Worm (Caenorhabditis elegans) whole organism, late embryonic: ENCODE data around the gene mtl-2.
A peak's percentile ranks its signal among the peaks of the same experiment; 100 is the strongest.

Experiments used
- C08G9.2 ChIP-seq: sonication (generic microtip); optimal IDR thresholded peaks from 2 replicates; lab custom pipeline; 2016; ENCODE audit warnings: mild to moderate bottlenecking, missing genetic modification characterization, moderate library complexity, missing compliant biosample characterization
- K02D7.2 ChIP-seq: sonication (generic microtip); optimal IDR thresholded peaks from 2 replicates; lab custom pipeline; 2017; ENCODE audit warnings: mild to moderate bottlenecking, missing genetic modification characterization, missing compliant biosample characterization
- T23F11.4 ChIP-seq: fragments of 200-800 bp; sonication (Bioruptor generic); optimal IDR thresholded peaks from 2 replicates; lab custom pipeline; 2018; ENCODE audit warnings: mild to moderate bottlenecking, missing genetic modification characterization, missing compliant biosample characterization
- Y22D7AL.16 ChIP-seq: sonication (generic microtip); optimal IDR thresholded peaks from 2 replicates; lab custom pipeline; 2016; ENCODE audit warnings: missing genetic modification characterization, missing compliant biosample characterization
- ceh-18 ChIP-seq: sonication (generic microtip); optimal IDR thresholded peaks from 2 replicates; lab custom pipeline; 2016; ENCODE audit warnings: missing genetic modification characterization, missing compliant biosample characterization
- ceh-19 ChIP-seq: fragments of 200-800 bp; sonication (Bioruptor generic); optimal IDR thresholded peaks from 2 replicates; lab custom pipeline; 2018; ENCODE audit warnings: mild to moderate bottlenecking, missing genetic modification characterization, missing compliant biosample characterization
- ceh-24 ChIP-seq: sonication (generic microtip); optimal IDR thresholded peaks from 2 replicates; lab custom pipeline; 2016; ENCODE audit warnings: mild to moderate bottlenecking, missing genetic modification characterization, missing compliant biosample characterization
- ceh-30 ChIP-seq: fragments of 150-350 bp; optimal IDR thresholded peaks from 2 replicates; lab custom pipeline; 2014; ENCODE audit warnings: missing biosample characterization, missing genetic modification characterization
- ceh-31 ChIP-seq: sonication (generic microtip); optimal IDR thresholded peaks from 2 replicates; lab custom pipeline; 2016; ENCODE audit warnings: missing genetic modification characterization, missing compliant biosample characterization
- ceh-48 ChIP-seq: sonication (generic microtip); optimal IDR thresholded peaks from 2 replicates; lab custom pipeline; 2016; ENCODE audit warnings: missing genetic modification characterization, inconsistent platforms, missing compliant biosample characterization
- che-1 ChIP-seq: sonication (generic microtip); optimal IDR thresholded peaks from 2 replicates; lab custom pipeline; 2016; ENCODE audit warnings: mild to moderate bottlenecking, missing genetic modification characterization, missing compliant biosample characterization
- dve-1 ChIP-seq: sonication (generic microtip); optimal IDR thresholded peaks from 2 replicates; lab custom pipeline; 2017; ENCODE audit warnings: antibody characterized with exemption, mild to moderate bottlenecking, missing genetic modification characterization, missing compliant biosample characterization
- ets-4 ChIP-seq: sonication (generic microtip); optimal IDR thresholded peaks from 2 replicates; lab custom pipeline; 2016; ENCODE audit warnings: missing genetic modification characterization, missing compliant biosample characterization
- eyg-1 ChIP-seq: sonication (generic microtip); optimal IDR thresholded peaks from 2 replicates; lab custom pipeline; 2016; ENCODE audit warnings: missing genotype, missing genetic modification characterization, missing compliant biosample characterization
- fax-1 ChIP-seq: sonication (generic microtip); optimal IDR thresholded peaks from 2 replicates; lab custom pipeline; 2016; ENCODE audit warnings: missing genotype, missing genetic modification characterization, missing compliant biosample characterization
- fkh-10 ChIP-seq: fragments of 150-350 bp; optimal IDR thresholded peaks from 2 replicates; lab custom pipeline; 2014; ENCODE audit warnings: missing biosample characterization, missing genetic modification reagents, missing genetic modification characterization
- hlh-30 ChIP-seq: sonication (generic microtip); optimal IDR thresholded peaks from 2 replicates; lab custom pipeline; 2017; ENCODE audit warnings: antibody characterized with exemption, missing genetic modification characterization, missing compliant biosample characterization; ENCODE audit not compliant: insufficient read depth
- lin-11 ChIP-seq: fragments of 200-800 bp; sonication (Bioruptor generic); optimal IDR thresholded peaks from 2 replicates; lab custom pipeline; 2018; ENCODE audit warnings: mild to moderate bottlenecking, missing genetic modification characterization, missing compliant biosample characterization
- nfya-1 ChIP-seq: sonication (generic microtip); optimal IDR thresholded peaks from 2 replicates; lab custom pipeline; 2017; ENCODE audit warnings: missing genetic modification characterization, mild to moderate bottlenecking, missing compliant biosample characterization, antibody characterized with exemption, moderate library complexity
- pag-3 ChIP-seq: sonication (generic microtip); optimal IDR thresholded peaks from 2 replicates; lab custom pipeline; 2016; ENCODE audit warnings: missing compliant biosample characterization, missing genetic modification characterization, borderline replicate concordance
- pax-1 ChIP-seq: fragments of 150-350 bp; optimal IDR thresholded peaks from 2 replicates; lab custom pipeline; 2014; ENCODE audit warnings: missing biosample characterization, missing genetic modification characterization
- pha-2 ChIP-seq: sonication (generic microtip); optimal IDR thresholded peaks from 2 replicates; lab custom pipeline; 2017; ENCODE audit warnings: mild to moderate bottlenecking, missing genetic modification characterization, missing compliant biosample characterization
- pha-4 ChIP-seq: fragments of 150-350 bp; optimal IDR thresholded peaks from 2 replicates; lab custom pipeline; 2018; ENCODE audit warnings: missing biosample characterization, missing genetic modification reagents, missing genetic modification characterization
- pros-1 ChIP-seq: fragments of 150-350 bp; optimal IDR thresholded peaks from 2 replicates; lab custom pipeline; 2014; ENCODE audit warnings: missing biosample characterization, missing genetic modification reagents, missing genetic modification characterization
- ref-2 ChIP-seq: sonication (generic microtip); optimal IDR thresholded peaks from 2 replicates; lab custom pipeline; 2016; ENCODE audit warnings: missing genetic modification characterization, missing compliant biosample characterization
- sdc-2 ChIP-seq: sonication (generic microtip); optimal IDR thresholded peaks from 2 replicates; lab custom pipeline; 2016; ENCODE audit warnings: missing genotype, missing genetic modification characterization, missing compliant biosample characterization
- sox-4 ChIP-seq: sonication (generic microtip); optimal IDR thresholded peaks from 2 replicates; lab custom pipeline; 2017; ENCODE audit warnings: mild to moderate bottlenecking, missing genetic modification characterization, inconsistent platforms, missing compliant biosample characterization
- syd-9 ChIP-seq: sonication (generic microtip); optimal IDR thresholded peaks from 2 replicates; lab custom pipeline; 2016; ENCODE audit warnings: mild to moderate bottlenecking, missing genetic modification characterization, moderate library complexity, missing compliant biosample characterization
- tbx-2 ChIP-seq: sonication (generic microtip); optimal IDR thresholded peaks from 2 replicates; lab custom pipeline; 2016; ENCODE audit warnings: missing genetic modification characterization, missing compliant biosample characterization
- ttx-3 ChIP-seq: sonication (generic microtip); optimal IDR thresholded peaks from 2 replicates; lab custom pipeline; 2016; ENCODE audit warnings: missing genetic modification reagents, missing genetic modification characterization, missing compliant biosample characterization
- unc-42 ChIP-seq: sonication (generic microtip); optimal IDR thresholded peaks from 2 replicates; lab custom pipeline; 2016; ENCODE audit warnings: missing genotype, missing genetic modification characterization, missing compliant biosample characterization
- unc-55 ChIP-seq: sonication (generic microtip); optimal IDR thresholded peaks from 2 replicates; lab custom pipeline; 2017; ENCODE audit warnings: missing biosample characterization, missing genetic modification reagents, missing genetic modification characterization
- ztf-16 ChIP-seq: sonication (generic microtip); optimal IDR thresholded peaks from 2 replicates; lab custom pipeline; 2017; ENCODE audit warnings: missing genetic modification characterization, missing compliant biosample characterization

mtl-2 gene

DNA sequence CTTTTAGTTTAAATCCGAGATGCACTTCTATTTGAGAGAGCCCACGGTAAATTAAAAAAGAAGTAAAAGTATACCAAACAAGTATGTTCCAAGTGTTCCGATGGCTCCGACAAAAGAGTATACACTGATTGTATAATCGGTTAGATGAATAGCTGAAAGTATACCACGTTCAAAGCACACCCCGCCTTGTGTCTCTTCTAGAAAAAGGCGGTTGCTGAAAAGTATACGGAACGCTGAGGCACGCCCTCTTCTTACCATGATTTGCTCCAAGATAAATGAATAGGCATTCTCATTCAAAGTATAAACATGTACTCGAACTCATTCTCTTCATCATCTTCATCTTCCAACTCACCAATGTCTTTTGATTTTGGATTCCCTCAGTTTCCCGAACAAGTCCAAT is 4.1 kb downstream of the mtl-2 start, which contains the start of gene end-3:
end-3 (plus strand) TSS at position 301 of the 400 bp plus-strand sequence.
- TF ChIP-seq unc-55 (GFP tag; lab: Kevin White, UChicago) (no peak), ceh-19 (no peak), sox-4 (tag; lab: Kevin White, UChicago) (no peak), T23F11.4 (GFP tag; lab: Kevin White, UChicago) (no peak), sdc-2 (tag; lab: Kevin White, UChicago) (no peak), pax-1 (tag; lab: Kevin White, UChicago) (no peak), Y22D7AL.16 (no peak), syd-9 (tag; lab: Kevin White, UChicago) (no peak), pha-2 (tag; lab: Kevin White, UChicago) (no peak), pag-3 (tag; lab: Kevin White, UChicago) (no peak), pha-4 (tag; lab: Kevin White, UChicago) (no peak), ttx-3 (tag; lab: Kevin White, UChicago) (no peak)

DNA sequence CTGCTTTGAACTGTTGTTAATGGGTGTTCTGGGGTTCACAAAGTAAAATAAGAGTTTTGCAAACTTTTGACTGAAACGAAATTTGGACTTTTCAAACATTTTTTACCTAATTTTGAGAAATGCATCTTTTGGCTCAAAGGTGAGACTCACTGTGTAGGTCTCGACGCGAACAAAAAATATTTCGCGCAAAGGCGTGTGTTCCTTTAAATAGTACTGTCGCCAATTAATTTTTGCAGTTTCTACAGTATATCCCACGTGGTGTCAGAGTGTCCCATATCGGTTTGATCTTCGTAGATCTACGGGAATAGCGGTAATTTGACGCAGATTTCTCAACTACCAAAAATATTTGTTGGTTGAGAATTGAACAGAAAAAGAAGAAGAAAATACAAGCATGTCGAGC is 4.8 kb downstream of the mtl-2 start:
- TF ChIP-seq K02D7.2 (tag; lab: Kevin White, UChicago), result no peak
- no peak for TF ChIP-seq ttx-3 (tag; lab: Kevin White, UChicago)
- no peak for TF ChIP-seq tbx-2
- TF ChIP-seq pha-2 (tag; lab: Kevin White, UChicago), result no peak
- no peak for TF ChIP-seq fkh-10 (GFP tag; lab: Kevin White, UChicago)

- TF ChIP-seq C08G9.2 (tag; lab: Kevin White, UChicago), result no peak
- TF ChIP-seq unc-42 (tag; lab: Kevin White, UChicago), result peak; percentile 36
- peak; percentile 60 for TF ChIP-seq ceh-31 (tag; lab: Kevin White, UChicago)
- TF ChIP-seq eyg-1 (tag; lab: Kevin White, UChicago), result no peak
- TF ChIP-seq ceh-48, result peak; percentile 10
- TF ChIP-seq ceh-18 (tag; lab: Kevin White, UChicago), result no peak
- no peak for TF ChIP-seq ets-4 (tag; lab: Kevin White, UChicago)
- peak; percentile 50 for TF ChIP-seq unc-55 (GFP tag; lab: Kevin White, UChicago)
- TF ChIP-seq hlh-30 (tag; lab: Kevin White, UChicago), result peak; percentile 85
- TF ChIP-seq ceh-30 (tag; lab: Kevin White, UChicago), result peak; percentile 26
- TF ChIP-seq lin-11, result no peak
- peak; percentile 32 for TF ChIP-seq nfya-1 (tag; lab: Kevin White, UChicago)
- TF ChIP-seq tbx-2, result peak; percentile 52
Observed at ce11 chrV:14012002-14012554, 6.4 kb downstream of the mtl-2 start, which contains the start of the genes ddx-17 and aip-1. TSS of gene ddx-17 (minus strand) at chrV:14012052. TSS of gene aip-1 (plus strand) at chrV:14012333.

DNA sequence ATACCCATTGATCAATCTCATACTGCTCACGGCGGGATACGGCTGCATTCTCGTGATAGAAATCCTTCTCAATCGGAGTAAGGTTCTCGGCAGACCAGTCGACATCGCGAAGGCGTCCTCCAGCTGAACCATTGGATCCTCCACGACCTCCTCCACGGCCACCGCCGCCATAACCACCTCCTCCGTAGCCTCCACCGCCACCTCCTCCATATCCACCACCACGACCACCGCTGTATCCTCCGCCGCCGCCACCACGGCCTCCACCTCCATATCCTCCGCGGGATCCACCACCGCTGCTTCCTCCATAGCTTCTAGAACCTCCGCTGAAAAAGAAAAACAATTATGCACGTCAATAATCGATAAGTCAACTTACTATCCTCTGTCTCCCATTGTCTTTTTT is 7.0 kb downstream of the mtl-2 start:
- TF ChIP-seq fax-1 (tag; lab: Kevin White, UChicago), result no peak
- TF ChIP-seq lin-11, result no peak
- TF ChIP-seq ceh-19, result no peak
- no peak for TF ChIP-seq ref-2 (tag; lab: Kevin White, UChicago)
- TF ChIP-seq che-1 (tag; lab: Kevin White, UChicago), result no peak
- no peak for TF ChIP-seq dve-1 (tag; lab: Kevin White, UChicago)
- no peak for TF ChIP-seq ets-4 (tag; lab: Kevin White, UChicago)
- no peak for TF ChIP-seq hlh-30 (tag; lab: Kevin White, UChicago)
- TF ChIP-seq pax-1 (tag; lab: Kevin White, UChicago), result no peak
- no peak for TF ChIP-seq ztf-16
- no peak for TF ChIP-seq ttx-3 (tag; lab: Kevin White, UChicago)
- TF ChIP-seq T23F11.4 (GFP tag; lab: Kevin White, UChicago), result no peak
- TF ChIP-seq ceh-24 (tag; lab: Kevin White, UChicago), result no peak
- TF ChIP-seq pros-1 (tag; lab: Kevin White, UChicago), result no peak
